Fruit fly (Drosophila melanogaster) whole organism, prepupa: ENCODE measurements around the gene UbcE2M.

Experiments
- CG11902 ChIP-seq: fragments of 200-800 bp; sonication (Bioruptor generic); optimal IDR thresholded peaks from 3 replicates; lab custom pipeline; 2016; ENCODE audit warnings: missing biosample characterization, missing genetic modification characterization
- CG32006 ChIP-seq: fragments of 200-800 bp; sonication (Bioruptor generic); optimal IDR thresholded peaks from 3 replicates; lab custom pipeline; 2017; ENCODE audit warnings: missing biosample characterization, mild to moderate bottlenecking, missing genetic modification characterization
- CG4318 ChIP-seq: fragments of 200-800 bp; sonication (Bioruptor generic); optimal IDR thresholded peaks from 3 replicates; lab custom pipeline; 2017; ENCODE audit warnings: missing biosample characterization, mild to moderate bottlenecking, missing genetic modification characterization
- Hr38 ChIP-seq: sonication (Bioruptor generic); optimal IDR thresholded peaks from 2 replicates; lab custom pipeline; 2016; ENCODE audit warnings: missing biosample characterization, missing genetic modification characterization
- cyc ChIP-seq: fragments of 200-800 bp; sonication (Bioruptor generic); optimal IDR thresholded peaks from 3 replicates; lab custom pipeline; 2016; ENCODE audit warnings: missing biosample characterization, missing genetic modification characterization
- net ChIP-seq: fragments of 200-800 bp; sonication (Bioruptor generic); optimal IDR thresholded peaks from 3 replicates; lab custom pipeline; 2016; ENCODE audit warnings: missing biosample characterization, missing genetic modification characterization
- spab ChIP-seq: fragments of 200-800 bp; sonication (Bioruptor generic); optimal IDR thresholded peaks from 2 replicates; lab custom pipeline; 2017; ENCODE audit warnings: missing biosample characterization, mild to moderate bottlenecking, missing genetic modification characterization, missing genetic modification reagents

- no peak for TF ChIP-seq net (GFP tag; lab: Kevin White, UChicago)
- no peak for TF ChIP-seq CG4318
- no peak for TF ChIP-seq spab (GFP tag; lab: Kevin White, UChicago)
- no peak for TF ChIP-seq Hr38 (GFP tag; lab: Kevin White, UChicago)
- TF ChIP-seq CG11902 (GFP tag; lab: Kevin White, UChicago), result no peak
- no peak for TF ChIP-seq cyc (GFP tag; lab: Kevin White, UChicago)
- TF ChIP-seq CG32006 (GFP tag; lab: Kevin White, UChicago), result no peak
Observed at dm6 chr3L:8221835-8222234, 24.0 kb upstream of the UbcE2M start, which contains the start of gene CG13678.
